Fruit fly (Drosophila melanogaster) whole organism, embryonic: ENCODE data around the gene BthD.

Source experiments
- Bteb2 ChIP-seq: fragments of 200-800 bp; sonication (Bioruptor generic); optimal IDR thresholded peaks from 2 replicates; lab custom pipeline; 2016; ENCODE audit warnings: missing biosample characterization, missing genetic modification characterization
- CG1024 ChIP-seq: fragments of 200-800 bp; sonication (Bioruptor generic); IDR thresholded peaks from 2 replicates; pipeline ENCODE4 v1.3.6; 2022; ENCODE audit warnings: missing biosample characterization, missing genetic modification characterization
- CG10654 ChIP-seq: fragments of 200-800 bp; sonication (Bioruptor generic); optimal IDR thresholded peaks from 2 replicates; lab custom pipeline; 2016; ENCODE audit warnings: missing biosample characterization, missing genetic modification characterization
- CG11560 ChIP-seq: fragments of 200-800 bp; sonication (Bioruptor generic); IDR thresholded peaks from 3 replicates; pipeline ENCODE4 v1.3.6; 2022; ENCODE audit warnings: missing biosample characterization, missing genetic modification characterization
- CG11695 ChIP-seq: fragments of 200-800 bp; sonication (Bioruptor generic); IDR thresholded peaks from 3 replicates; pipeline ENCODE4 v1.3.6; 2022; ENCODE audit warnings: missing biosample characterization, missing genetic modification characterization
- CG11723 ChIP-seq: fragments of 200-800 bp; sonication (Bioruptor generic); optimal IDR thresholded peaks from 2 replicates; lab custom pipeline; 2017; ENCODE audit warnings: missing biosample characterization, mild to moderate bottlenecking, missing genetic modification characterization
- CG12769 ChIP-seq: fragments of 200-800 bp; sonication (Bioruptor generic); optimal IDR thresholded peaks from 2 replicates; lab custom pipeline; 2019; ENCODE audit warnings: missing biosample characterization, mild to moderate bottlenecking, missing genetic modification characterization, moderate library complexity
- CG13123 ChIP-seq: fragments of 200-800 bp; sonication (Bioruptor generic); optimal IDR thresholded peaks from 2 replicates; lab custom pipeline; 2016; ENCODE audit warnings: missing biosample characterization, missing genetic modification characterization
- CG14965 ChIP-seq: fragments of 200-800 bp; sonication (Bioruptor generic); optimal IDR thresholded peaks from 2 replicates; lab custom pipeline; 2016; ENCODE audit warnings: missing biosample characterization, missing genetic modification characterization, borderline replicate concordance
- CG16815 ChIP-seq: fragments of 200-800 bp; sonication (Bioruptor generic); optimal IDR thresholded peaks from 3 replicates; lab custom pipeline; 2017; ENCODE audit warnings: missing biosample characterization, mild to moderate bottlenecking, missing genetic modification characterization
- CG17359 ChIP-seq: fragments of 200-800 bp; sonication (Bioruptor generic); optimal IDR thresholded peaks from 3 replicates; lab custom pipeline; 2018; ENCODE audit warnings: missing biosample characterization, mild to moderate bottlenecking, missing genetic modification characterization, moderate library complexity
- CG18011 ChIP-seq: fragments of 200-800 bp; sonication (Bioruptor generic); optimal IDR thresholded peaks from 2 replicates; lab custom pipeline; 2017; ENCODE audit warnings: missing biosample characterization, missing genetic modification characterization, mild to moderate bottlenecking, moderate library complexity, missing genotype
- CG2199 ChIP-seq: fragments of 200-800 bp; sonication (Bioruptor generic); IDR thresholded peaks from 3 replicates; pipeline ENCODE4 v1.3.6; 2022; ENCODE audit warnings: missing biosample characterization, missing genetic modification characterization
- CG31224 ChIP-seq: fragments of 200-800 bp; sonication (Bioruptor generic); IDR thresholded peaks from 2 replicates; pipeline ENCODE4 v1.3.6; 2022; ENCODE audit warnings: missing biosample characterization, missing genetic modification characterization
- CG3847 ChIP-seq: fragments of 200-800 bp; sonication (Bioruptor generic); IDR thresholded peaks from 2 replicates; pipeline ENCODE4 v1.3.6; 2022; ENCODE audit warnings: missing biosample characterization, missing genetic modification characterization
- CG4617 ChIP-seq: fragments of 200-800 bp; sonication (Bioruptor generic); optimal IDR thresholded peaks from 3 replicates; lab custom pipeline; 2016; ENCODE audit warnings: missing biosample characterization, missing genetic modification characterization, borderline replicate concordance
- CG6689 ChIP-seq: fragments of 200-800 bp; sonication (Bioruptor generic); IDR thresholded peaks from 2 replicates; pipeline ENCODE4 v1.3.6; 2022; ENCODE audit warnings: missing biosample characterization, missing genetic modification characterization
- CG6765 ChIP-seq: fragments of 200-800 bp; sonication (Bioruptor generic); optimal IDR thresholded peaks from 3 replicates; lab custom pipeline; 2017; ENCODE audit warnings: missing biosample characterization, mild to moderate bottlenecking, missing genetic modification characterization
- CG7928 ChIP-seq: fragments of 200-800 bp; sonication (Bioruptor generic); optimal IDR thresholded peaks from 2 replicates; lab custom pipeline; 2017; ENCODE audit warnings: missing biosample characterization, mild to moderate bottlenecking, missing genetic modification characterization
- CG8281 ChIP-seq: fragments of 200-800 bp; sonication (Bioruptor generic); optimal IDR thresholded peaks from 2 replicates; lab custom pipeline; 2018; ENCODE audit warnings: missing biosample characterization, mild to moderate bottlenecking, missing genetic modification characterization, moderate library complexity
- CG9797 ChIP-seq: fragments of 200-800 bp; sonication (Bioruptor generic); optimal IDR thresholded peaks from 3 replicates; lab custom pipeline; 2018; ENCODE audit warnings: missing biosample characterization, mild to moderate bottlenecking, missing genetic modification characterization
- Fer3 ChIP-seq: fragments of 200-800 bp; sonication (Bioruptor generic); optimal IDR thresholded peaks from 2 replicates; lab custom pipeline; 2018; ENCODE audit warnings: missing biosample characterization, mild to moderate bottlenecking, missing genetic modification characterization, moderate library complexity
- HHEX ChIP-seq: fragments of 200-800 bp; sonication (Bioruptor generic); optimal IDR thresholded peaks from 3 replicates; lab custom pipeline; 2017; ENCODE audit warnings: missing biosample characterization, mild to moderate bottlenecking, missing genetic modification characterization, missing genetic modification reagents
- Hr39 ChIP-seq: fragments of >200 bp; optimal IDR thresholded peaks from 2 replicates; lab custom pipeline; 2017
- Max ChIP-seq: fragments of 200-800 bp; sonication (Bioruptor generic); optimal IDR thresholded peaks from 2 replicates; lab custom pipeline; 2016; ENCODE audit warnings: missing biosample characterization, mild to moderate bottlenecking, missing genetic modification characterization
- NFAT ChIP-seq: fragments of 200-800 bp; sonication (Bioruptor generic); IDR thresholded peaks from 2 replicates; pipeline ENCODE4 v1.3.6; 2022; ENCODE audit warnings: missing biosample characterization, missing genetic modification characterization
- Neu2 ChIP-seq: fragments of 200-800 bp; sonication (Bioruptor generic); optimal IDR thresholded peaks from 3 replicates; lab custom pipeline; 2016; ENCODE audit warnings: missing biosample characterization, missing genetic modification characterization, borderline replicate concordance
- Oli ChIP-seq: fragments of 200-800 bp; sonication (Bioruptor generic); optimal IDR thresholded peaks from 2 replicates; lab custom pipeline; 2018; ENCODE audit warnings: missing biosample characterization, mild to moderate bottlenecking, missing genetic modification characterization, moderate library complexity
- Spps ChIP-seq: fragments of 200-800 bp; sonication (Bioruptor generic); optimal IDR thresholded peaks from 2 replicates; lab custom pipeline; 2018; ENCODE audit warnings: missing biosample characterization, mild to moderate bottlenecking, missing genetic modification characterization
- Tbp ChIP-seq: fragments of >200 bp; optimal IDR thresholded peaks from 2 replicates; lab custom pipeline; 2018; ENCODE audit warnings: missing biosample characterization, missing genetic modification characterization
- Usf ChIP-seq: fragments of 200-800 bp; sonication (Bioruptor generic); optimal IDR thresholded peaks from 2 replicates; lab custom pipeline; 2017; ENCODE audit warnings: missing genotype, missing biosample characterization, missing genetic modification characterization
- ab ChIP-seq: fragments of 200-800 bp; sonication (Bioruptor generic); optimal IDR thresholded peaks from 2 replicates; lab custom pipeline; 2016; ENCODE audit warnings: missing biosample characterization, missing genetic modification characterization
- ac ChIP-seq: fragments of 200-800 bp; sonication (Bioruptor generic); optimal IDR thresholded peaks from 3 replicates; lab custom pipeline; 2017; ENCODE audit warnings: missing biosample characterization, mild to moderate bottlenecking, missing genetic modification characterization
- bowl ChIP-seq: fragments of 200-800 bp; sonication (Bioruptor generic); IDR thresholded peaks from 2 replicates; pipeline ENCODE4 v1.3.6; 2022; ENCODE audit warnings: missing biosample characterization, missing genetic modification characterization
- cad ChIP-seq: fragments of >200 bp; optimal IDR thresholded peaks from 2 replicates; lab custom pipeline; 2017; ENCODE audit warnings: missing biosample characterization, missing genetic modification characterization
- disco-r ChIP-seq: fragments of 200-800 bp; sonication (Bioruptor generic); optimal IDR thresholded peaks from 2 replicates; lab custom pipeline; 2016; ENCODE audit warnings: missing biosample characterization, missing genetic modification characterization
- dmrt99B ChIP-seq: fragments of 200-800 bp; sonication (Bioruptor generic); optimal IDR thresholded peaks from 2 replicates; lab custom pipeline; 2018; ENCODE audit warnings: missing biosample characterization, mild to moderate bottlenecking, missing genetic modification characterization, moderate library complexity
- dpn ChIP-seq, 2 experiments: fragments of 200-800 bp; sonication (Bioruptor generic); optimal IDR thresholded peaks; 3 replicates each; lab custom pipeline; 2016; ENCODE audit warnings: missing biosample characterization in 2 of 2, missing genetic modification characterization in 2 of 2
- esg ChIP-seq: fragments of 200-800 bp; sonication (Bioruptor generic); conservative IDR thresholded peaks from 2 replicates; pipeline ENCODE4 v1.3.6; 2022; ENCODE audit warnings: missing biosample characterization, missing genetic modification characterization
- fd3F ChIP-seq: fragments of 200-800 bp; sonication (Bioruptor generic); optimal IDR thresholded peaks from 2 replicates; lab custom pipeline; 2018; ENCODE audit warnings: missing biosample characterization, mild to moderate bottlenecking, missing genetic modification characterization, moderate library complexity
- h ChIP-seq: fragments of >200 bp; optimal IDR thresholded peaks from 2 replicates; lab custom pipeline; 2017
- hb ChIP-seq: fragments of 200-800 bp; sonication (Bioruptor generic); IDR thresholded peaks from 3 replicates; pipeline ENCODE4 v1.3.6; 2022; ENCODE audit warnings: missing biosample characterization, missing genetic modification characterization; ENCODE audit not compliant: partially characterized antibody
- jumu ChIP-seq: fragments of 200-800 bp; sonication (Bioruptor generic); optimal IDR thresholded peaks from 3 replicates; lab custom pipeline; 2016; ENCODE audit warnings: missing biosample characterization, missing genetic modification characterization
- lilli ChIP-seq: fragments of 200-800 bp; sonication (Bioruptor generic); optimal IDR thresholded peaks from 3 replicates; lab custom pipeline; 2016; ENCODE audit warnings: missing biosample characterization, missing genetic modification characterization
- nerfin-1 ChIP-seq: fragments of 200-800 bp; sonication (Bioruptor generic); optimal IDR thresholded peaks from 3 replicates; lab custom pipeline; 2019; ENCODE audit warnings: missing biosample characterization, mild to moderate bottlenecking, missing genetic modification characterization, moderate library complexity
- pros ChIP-seq: fragments of 200-800 bp; sonication (Bioruptor generic); optimal IDR thresholded peaks from 3 replicates; lab custom pipeline; 2019; ENCODE audit warnings: missing biosample characterization, mild to moderate bottlenecking, missing genetic modification characterization, moderate library complexity
- slp2 ChIP-seq: fragments of 200-800 bp; sonication (Bioruptor generic); optimal IDR thresholded peaks from 2 replicates; lab custom pipeline; 2016; ENCODE audit warnings: missing biosample characterization, missing genetic modification characterization
- so ChIP-seq: fragments of 200-800 bp; sonication (Bioruptor generic); IDR thresholded peaks from 3 replicates; pipeline ENCODE4 v1.3.6; 2022; ENCODE audit warnings: missing biosample characterization, missing genetic modification characterization
- stc ChIP-seq: fragments of 200-800 bp; sonication (Bioruptor generic); IDR thresholded peaks from 2 replicates; pipeline ENCODE4 v1.3.6; 2022; ENCODE audit warnings: missing biosample characterization, missing genetic modification characterization
- usp ChIP-seq: fragments of >200 bp; optimal IDR thresholded peaks from 2 replicates; lab custom pipeline; 2017; ENCODE audit warnings: missing biosample characterization, missing genetic modification characterization

Gene BthD

dm6 chrX:13641115-13641890, 29.4 kb downstream of the BthD start (continued):
- TF ChIP-seq dpn (GFP tag; optimal IDR thresholded peaks at IDR 0.05; lab: Kevin White, UChicago) (peak; percentile 95 to 96), NFAT (GFP tag; lab: Robert Waterston, UW) (peak; percentile 98), Neu2 (GFP tag; lab: Kevin White, UChicago) (peak; percentile 86), CG11723 (GFP tag; lab: Kevin White, UChicago) (peak; percentile 86), Max (peak; percentile 92), CG9797 (GFP tag; lab: Kevin White, UChicago) (peak; percentile 26), nerfin-1 (peak; percentile 87), slp2 (peak; percentile 92), CG6689 (GFP tag; lab: Robert Waterston, UW) (peak; percentile 90), CG11560 (peak; percentile 85), CG3847 (GFP tag; lab: Robert Waterston, UW) (peak; percentile 94), pros (no peak), Hr39 (lab: Kevin White, UChicago) (no peak), esg (GFP tag; lab: Robert Waterston, UW) (peak; percentile 89), Usf (GFP tag; lab: Kevin White, UChicago) (peak; percentile 75), CG4617 (GFP tag; lab: Kevin White, UChicago) (peak; percentile 78), CG8281 (tag; lab: Kevin White, UChicago) (peak; percentile 81), CG17359 (tag; lab: Kevin White, UChicago) (peak; percentile 93), HHEX (GFP tag; lab: Kevin White, UChicago) (peak; percentile 91), CG1024 (GFP tag; lab: Robert Waterston, UW) (peak; percentile 87), bowl (peak; percentile 74), Bteb2 (GFP tag; lab: Kevin White, UChicago) (peak; percentile 94), CG6765 (peak; percentile 87), ac (GFP tag; lab: Kevin White, UChicago) (peak; percentile 47), CG31224 (GFP tag; lab: Robert Waterston, UW) (peak; percentile 88), cad (GFP tag; lab: Kevin White, UChicago) (no peak), Fer3 (peak; percentile 93), CG11695 (GFP tag; lab: Robert Waterston, UW) (peak; percentile 91), usp (GFP tag; lab: Kevin White, UChicago) (no peak), CG14965 (GFP tag; lab: Kevin White, UChicago) (peak; percentile 70), CG18011 (GFP tag; lab: Kevin White, UChicago) (peak; percentile 68), CG10654 (GFP tag; lab: Kevin White, UChicago) (peak; percentile 88), CG13123 (peak; percentile 87), dmrt99B (tag; lab: Kevin White, UChicago) (peak; percentile 94), CG12769 (tag; lab: Kevin White, UChicago) (peak; percentile 93), lilli (GFP tag; lab: Kevin White, UChicago) (peak; percentile 97), CG2199 (GFP tag; lab: Robert Waterston, UW) (peak; percentile 20; the same call in 1 of the 3 replicates), h (lab: Kevin White, UChicago) (no peak), stc (peak; percentile 87), jumu (GFP tag; lab: Kevin White, UChicago) (peak; percentile 95), so (GFP tag; lab: Robert Waterston, UW) (peak; percentile 95), fd3F (GFP tag; lab: Kevin White, UChicago) (peak; percentile 90), CG7928 (GFP tag; lab: Kevin White, UChicago) (peak; percentile 51), disco-r (GFP tag; lab: Kevin White, UChicago) (peak; percentile 87), Tbp (no peak), hb (no peak), Spps (tag; lab: Kevin White, UChicago) (peak; percentile 62), Oli (peak; percentile 94), ab (peak; percentile 93), CG16815 (GFP tag; lab: Kevin White, UChicago) (peak; percentile 84)
